Worm (Caenorhabditis elegans): Measurements from ENCODE around the gene Y37D8A.19.
A peak's percentile ranks its signal among the peaks of the same experiment; 100 is the strongest.

DNA sequence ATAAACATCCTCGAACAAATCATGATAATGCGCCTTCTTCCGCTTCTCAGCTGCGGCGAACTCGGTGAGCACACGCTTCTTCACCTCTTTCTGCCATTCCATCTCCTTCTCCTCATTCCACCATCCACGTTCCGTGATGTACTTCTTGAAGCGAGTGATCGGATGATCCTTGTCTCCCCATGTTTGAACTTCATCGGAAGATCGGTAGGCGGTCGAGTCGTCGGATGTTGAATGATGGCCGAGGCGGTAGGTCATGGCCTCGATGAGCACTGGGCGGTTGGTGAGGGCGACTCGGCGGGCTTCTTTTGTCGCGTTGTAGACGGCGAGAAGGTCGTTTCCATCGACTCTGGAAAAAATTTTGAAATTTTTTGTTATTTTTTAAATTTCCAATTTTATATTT is 38.7 kb downstream of the Y37D8A.19 start:
- peak; percentile 62 for TF ChIP-seq zfh-2 (GFP tag; conservative IDR thresholded peaks at IDR 0.05)
- TF ChIP-seq nhr-27 (tag; optimal IDR thresholded peaks at IDR 0.05): no peak
- TF ChIP-seq F49E8.2 (tag; optimal IDR thresholded peaks at IDR 0.05; ENCODE audit: insufficient read depth): no peak
- TF ChIP-seq fkh-3 (tag; optimal IDR thresholded peaks at IDR 0.05): no peak
- TF ChIP-seq ama-1 (optimal IDR thresholded peaks at IDR 0.05): no peak
- TF ChIP-seq ama-1 (GFP tag; optimal IDR thresholded peaks at IDR 0.05): no peak
- no peak for TF ChIP-seq efl-1 (GFP tag; optimal IDR thresholded peaks at IDR 0.05)
- no peak for TF ChIP-seq hmg-1.2 (GFP tag; IDR thresholded peaks at IDR 0.05)
- no peak for TF ChIP-seq T07F8.4 (tag; optimal IDR thresholded peaks at IDR 0.05)
- TF ChIP-seq nfya-1 (tag; optimal IDR thresholded peaks at IDR 0.05; ENCODE audit: borderline replicate concordance, insufficient read depth): no peak
- no peak for TF ChIP-seq lin-40 (tag; optimal IDR thresholded peaks at IDR 0.05)
- TF ChIP-seq ceh-27 (GFP tag; optimal IDR thresholded peaks at IDR 0.05): no peak
- no peak for TF ChIP-seq unc-62 (GFP tag; optimal IDR thresholded peaks at IDR 0.05)
- no peak for TF ChIP-seq pha-4 (tag; optimal IDR thresholded peaks at IDR 0.05)
- no peak for TF ChIP-seq egrh-3 (GFP tag; IDR thresholded peaks at IDR 0.05)

Measured in whole organism, young adult.